Worm (Caenorhabditis elegans) whole organism, L4 larva: Measurements from ENCODE around the gene Y67D8B.1.

Source experiments
- D1046.2 ChIP-seq: fragments of 200-800 bp; sonication (Bioruptor generic); IDR thresholded peaks from 2 replicates; pipeline ENCODE4 v1.3.6; 2022; ENCODE audit warnings: missing genetic modification characterization, missing compliant biosample characterization
- Y48G9A.11 ChIP-seq: fragments of 200-800 bp; sonication (Bioruptor generic); IDR thresholded peaks from 2 replicates; pipeline ENCODE4 v1.3.6; 2022; ENCODE audit warnings: missing genetic modification reagents, missing genetic modification characterization, missing compliant biosample characterization
- Y75B8A.6 ChIP-seq: fragments of 200-800 bp; sonication (Bioruptor generic); IDR thresholded peaks from 2 replicates; pipeline ENCODE4 v1.3.6; 2022; ENCODE audit warnings: missing genetic modification reagents, missing genetic modification characterization, missing compliant biosample characterization
- ZK546.5 ChIP-seq, 2 experiments: sonication (generic microtip); optimal IDR thresholded peaks; 2 replicates each; lab custom pipeline; 2017; ENCODE audit warnings: missing biosample characterization in 2 of 2, missing genetic modification characterization in 2 of 2
- aha-1 ChIP-seq: fragments of 150-350 bp; peaks from one replicate; lab custom pipeline; 2014; ENCODE audit warnings: missing biosample characterization, missing genetic modification characterization
- aly-2 ChIP-seq: sonication (generic microtip); optimal IDR thresholded peaks from 2 replicates; lab custom pipeline; 2018; ENCODE audit warnings: missing biosample characterization, missing genetic modification characterization
- attf-4 ChIP-seq: sonication (generic microtip); optimal IDR thresholded peaks from 3 replicates; lab custom pipeline; 2017; ENCODE audit warnings: missing biosample characterization, missing genetic modification characterization
- ceh-44 ChIP-seq: fragments of 200-800 bp; sonication (Bioruptor generic); IDR thresholded peaks from 2 replicates; pipeline ENCODE4 v1.3.6; 2022; ENCODE audit warnings: missing genetic modification reagents, missing genetic modification characterization, missing compliant biosample characterization
- ceh-62 ChIP-seq: sonication (generic microtip); optimal IDR thresholded peaks from 2 replicates; lab custom pipeline; 2017; ENCODE audit warnings: missing biosample characterization, missing genetic modification characterization
- cey-2 ChIP-seq: sonication (generic microtip); optimal IDR thresholded peaks from 3 replicates; lab custom pipeline; 2017; ENCODE audit warnings: missing genetic modification characterization, mild to moderate bottlenecking, missing compliant biosample characterization, antibody characterized with exemption, borderline replicate concordance; ENCODE audit not compliant: insufficient read depth
- daf-8 ChIP-seq: fragments of 200-800 bp; sonication (Bioruptor generic); IDR thresholded peaks from 2 replicates; pipeline ENCODE4 v1.3.6; 2022; ENCODE audit warnings: missing genetic modification characterization, missing compliant biosample characterization
- dmd-6 ChIP-seq: fragments of 200-800 bp; sonication (Bioruptor generic); IDR thresholded peaks from 2 replicates; pipeline ENCODE4 v1.3.6; 2022; ENCODE audit warnings: missing genetic modification reagents, missing genetic modification characterization, missing compliant biosample characterization
- dmd-8 ChIP-seq: fragments of 200-800 bp; sonication (Bioruptor generic); IDR thresholded peaks from 2 replicates; pipeline ENCODE4 v1.3.6; 2022; ENCODE audit warnings: missing genetic modification characterization, missing compliant biosample characterization
- dmd-9 ChIP-seq: fragments of 200-800 bp; sonication (Bioruptor generic); IDR thresholded peaks from 2 replicates; pipeline ENCODE4 v1.3.6; 2022; ENCODE audit warnings: missing genetic modification reagents, missing genetic modification characterization, missing compliant biosample characterization
- dpl-1 ChIP-seq: fragments of 150-350 bp; optimal IDR thresholded peaks from 2 replicates; lab custom pipeline; 2014; ENCODE audit warnings: missing biosample characterization, missing genetic modification reagents, missing genetic modification characterization
- egl-27 ChIP-seq: sonication (generic microtip); optimal IDR thresholded peaks from 3 replicates; lab custom pipeline; 2017; ENCODE audit warnings: missing biosample characterization, missing genetic modification reagents, missing genetic modification characterization
- egl-43 ChIP-seq: fragments of 200-800 bp; sonication (Bioruptor generic); IDR thresholded peaks from 2 replicates; pipeline ENCODE4 v1.3.6; 2022; ENCODE audit warnings: missing genetic modification reagents, missing genetic modification characterization, missing compliant biosample characterization
- fkh-10 ChIP-seq: fragments of 150-350 bp; optimal IDR thresholded peaks from 2 replicates; lab custom pipeline; 2014; ENCODE audit warnings: missing biosample characterization, missing genetic modification reagents, missing genetic modification characterization
- fos-1 ChIP-seq: fragments of 150-350 bp; optimal IDR thresholded peaks from 2 replicates; lab custom pipeline; 2014; ENCODE audit warnings: missing biosample characterization, missing genetic modification characterization
- hif-1 ChIP-seq, 2 experiments: sonication (generic microtip); optimal IDR thresholded peaks; 2 replicates each; lab custom pipeline; 2016 to 2017; ENCODE audit warnings: missing compliant biosample characterization in 2 of 2, missing genetic modification characterization in 2 of 2, missing genetic modification reagents in 2 of 2, missing genotype in 2 of 2, mild to moderate bottlenecking in 1 of 2
- hmg-1.1 ChIP-seq: fragments of 200-800 bp; sonication (Bioruptor generic); IDR thresholded peaks from 2 replicates; pipeline ENCODE4 v1.3.6; 2022; ENCODE audit warnings: missing genetic modification reagents, missing genetic modification characterization, missing compliant biosample characterization
- lin-38 ChIP-seq: fragments of 200-800 bp; sonication (Bioruptor generic); IDR thresholded peaks from 2 replicates; pipeline ENCODE4 v1.3.6; 2022; ENCODE audit warnings: missing genetic modification reagents, missing genetic modification characterization, missing compliant biosample characterization
- lir-3 ChIP-seq: sonication (generic microtip); optimal IDR thresholded peaks from 2 replicates; lab custom pipeline; 2016; ENCODE audit warnings: mild to moderate bottlenecking, missing genetic modification characterization, missing compliant biosample characterization
- lsy-2 ChIP-seq, 2 experiments: fragments of 150-350 bp in 1 of 2; sonication (generic microtip) in 1 of 2; optimal IDR thresholded peaks; 2 replicates each; lab custom pipeline; 2014 to 2017; ENCODE audit warnings: missing biosample characterization in 2 of 2, missing genetic modification characterization in 2 of 2
- madf-5 ChIP-seq, 2 experiments: fragments of 200-800 bp; sonication (Bioruptor generic); IDR thresholded peaks; 2 replicates each; pipeline ENCODE4 v1.3.6; 2022; ENCODE audit warnings: missing compliant biosample characterization in 2 of 2, missing genetic modification characterization in 2 of 2
- madf-9 ChIP-seq: fragments of 200-800 bp; sonication (Bioruptor generic); conservative IDR thresholded peaks from 2 replicates; pipeline ENCODE4 v1.3.6; 2022; ENCODE audit warnings: missing genetic modification reagents, missing genetic modification characterization, missing compliant biosample characterization
- mep-1 ChIP-seq: fragments of 150-350 bp; sonication (generic microtip); optimal IDR thresholded peaks from 3 replicates; lab custom pipeline; 2014; ENCODE audit warnings: missing biosample characterization, missing genetic modification characterization
- mes-2 ChIP-seq: sonication (generic microtip); optimal IDR thresholded peaks from 2 replicates; lab custom pipeline; 2016; ENCODE audit warnings: missing genotype, mild to moderate bottlenecking, missing genetic modification characterization, missing compliant biosample characterization; ENCODE audit not compliant: poor library complexity, severe bottlenecking
- nhr-25 ChIP-seq: sonication (generic microtip); optimal IDR thresholded peaks from 2 replicates; lab custom pipeline; 2017; ENCODE audit warnings: missing genetic modification characterization, mild to moderate bottlenecking, missing compliant biosample characterization, antibody characterized with exemption, moderate library complexity, borderline replicate concordance; ENCODE audit not compliant: insufficient read depth
- nhr-77 ChIP-seq: fragments of 150-350 bp; optimal IDR thresholded peaks from 2 replicates; lab custom pipeline; 2014; ENCODE audit warnings: missing biosample characterization, missing genetic modification characterization
- php-3 ChIP-seq: fragments of 200-800 bp; sonication (Bioruptor generic); IDR thresholded peaks from 2 replicates; pipeline ENCODE4 v1.3.6; 2022; ENCODE audit warnings: missing genetic modification reagents, missing genetic modification characterization, missing compliant biosample characterization
- pqm-1 ChIP-seq: sonication (generic microtip); optimal IDR thresholded peaks from 2 replicates; lab custom pipeline; 2017; ENCODE audit warnings: missing biosample characterization, missing genetic modification characterization
- saeg-2 ChIP-seq: fragments of 200-800 bp; sonication (Bioruptor generic); IDR thresholded peaks from 2 replicates; pipeline ENCODE4 v1.3.6; 2022; ENCODE audit warnings: missing genetic modification reagents, missing genetic modification characterization, missing compliant biosample characterization
- set-16 ChIP-seq: fragments of 200-800 bp; sonication (Bioruptor generic); IDR thresholded peaks from 2 replicates; pipeline ENCODE4 v1.3.6; 2022; ENCODE audit warnings: missing genetic modification reagents, missing genetic modification characterization, missing compliant biosample characterization
- skn-1 ChIP-seq: fragments of 150-350 bp; optimal IDR thresholded peaks from 2 replicates; lab custom pipeline; 2014; ENCODE audit warnings: missing biosample characterization, missing genetic modification characterization
- snpc-1.2 ChIP-seq: fragments of 200-800 bp; sonication (Bioruptor generic); IDR thresholded peaks from 2 replicates; pipeline ENCODE4 v1.3.6; 2022; ENCODE audit warnings: missing genetic modification reagents, missing genetic modification characterization, missing compliant biosample characterization
- tag-97 ChIP-seq: fragments of 200-800 bp; sonication (Bioruptor generic); IDR thresholded peaks from 2 replicates; pipeline ENCODE4 v1.3.6; 2022; ENCODE audit warnings: missing genetic modification characterization, missing compliant biosample characterization
- unc-130 ChIP-seq: sonication (generic microtip); optimal IDR thresholded peaks from 2 replicates; lab custom pipeline; 2016; ENCODE audit warnings: missing genetic modification reagents, missing genetic modification characterization, missing compliant biosample characterization
- unc-39 ChIP-seq: sonication (generic microtip); optimal IDR thresholded peaks from 2 replicates; lab custom pipeline; 2017; ENCODE audit warnings: missing biosample characterization, missing genetic modification characterization
- unc-62 ChIP-seq, 3 experiments: fragments of 150-350 bp in 1 of 3; sonication (generic microtip); optimal IDR thresholded peaks in 2 of 3; peaks in 1 of 3; 1 replicate in 1 of 3; 2 replicates in 2 of 3; lab custom pipeline; 2014 to 2017; ENCODE audit warnings: missing biosample characterization in 3 of 3, missing genetic modification characterization in 3 of 3, missing genetic modification reagents in 3 of 3, missing genotype in 1 of 3
- zag-1 ChIP-seq: fragments of 150-350 bp; optimal IDR thresholded peaks from 2 replicates; lab custom pipeline; 2014; ENCODE audit warnings: missing biosample characterization, missing genetic modification characterization
- zfp-2 ChIP-seq: sonication (generic microtip); optimal IDR thresholded peaks from 2 replicates; lab custom pipeline; 2016; ENCODE audit warnings: mild to moderate bottlenecking, missing genetic modification characterization, missing compliant biosample characterization
- zip-11 ChIP-seq: fragments of 200-800 bp; sonication (Bioruptor generic); IDR thresholded peaks from 2 replicates; pipeline ENCODE4 v1.3.6; 2022; ENCODE audit warnings: missing genetic modification characterization, missing compliant biosample characterization
- ztf-7 ChIP-seq: fragments of 150-350 bp; optimal IDR thresholded peaks from 2 replicates; lab custom pipeline; 2014; ENCODE audit warnings: missing biosample characterization, missing genetic modification characterization

The Y67D8B.1 gene

ce11 chrIV:3145587-3145986 lies 26.8 kb downstream of the Y67D8B.1 start, which contains the start of gene T23E1.3:
Gene T23E1.3, plus strand, starts transcription at chrIV:3145887.
- no peak for TF ChIP-seq snpc-1.2
- peak in 1 of 2 experiments; percentile 47 for TF ChIP-seq unc-62 (GFP tag; optimal IDR thresholded peaks at IDR 0.05 in 1 of 2; lab: Kevin White, UChicago)
- TF ChIP-seq unc-62 (tag; optimal IDR thresholded peaks at IDR 0.05; lab: Kevin White, UChicago) = no peak
- no peak for TF ChIP-seq mes-2 (tag; lab: Kevin White, UChicago)
- no peak for TF ChIP-seq ztf-7 (tag; lab: Kevin White, UChicago)
- no peak for TF ChIP-seq ZK546.5 (tag; optimal IDR thresholded peaks at IDR 0.05; lab: Kevin White, UChicago)
- TF ChIP-seq, all 104 proteins: peak for 1

- TF ChIP-seq lin-38 (GFP tag; lab: Robert Waterston, UW) = peak; percentile 78
Observed at ce11 chrIV:3142249-3142648, 30.2 kb downstream of the Y67D8B.1 start.

- TF ChIP-seq nhr-25 = no peak
- TF ChIP-seq ceh-44 (GFP tag; lab: Robert Waterston, UW) = no peak
- no peak for TF ChIP-seq ZK546.5 (tag; optimal IDR thresholded peaks at IDR 0.05; lab: Kevin White, UChicago)
- no peak for TF ChIP-seq attf-4 (tag; lab: Kevin White, UChicago)
- TF ChIP-seq mes-2 (tag; lab: Kevin White, UChicago) = peak; percentile 58
- TF ChIP-seq tag-97 (GFP tag; lab: Robert Waterston, UW) = no peak
- TF ChIP-seq lin-38 (GFP tag; lab: Robert Waterston, UW) = peak; percentile 54
- peak; percentile 33 for TF ChIP-seq aha-1
- no peak for TF ChIP-seq zag-1
- TF ChIP-seq egl-27 = no peak
- TF ChIP-seq lsy-2 (tag; optimal IDR thresholded peaks at IDR 0.05; lab: Kevin White, UChicago) = peak in 1 of 2 experiments; percentile 56
- TF ChIP-seq dpl-1 (GFP tag; lab: Kevin White, UChicago) = peak; percentile 10
- TF ChIP-seq daf-8 = no peak
Observed at ce11 chrIV:3136493-3136892, 35.9 kb downstream of the Y67D8B.1 start.

ce11 chrIV:3135000-3135399 lies 37.4 kb downstream of the Y67D8B.1 start:
- TF ChIP-seq dmd-6 = no peak; the same call in 1 of the 2 replicates
- TF ChIP-seq egl-43 (GFP tag; lab: Robert Waterston, UW) = peak; percentile 63; the same call in 1 of the 2 replicates
- no peak for TF ChIP-seq Y75B8A.6 (GFP tag; lab: Robert Waterston, UW)
- TF ChIP-seq lin-38 (GFP tag; lab: Robert Waterston, UW) = no peak
- no peak for TF ChIP-seq lir-3 (tag; lab: Kevin White, UChicago)
- TF ChIP-seq egl-27 = no peak
- no peak for TF ChIP-seq zip-11
- TF ChIP-seq skn-1 (tag; lab: Kevin White, UChicago) = no peak
- no peak for TF ChIP-seq saeg-2 (GFP tag; lab: Robert Waterston, UW)
- no peak for TF ChIP-seq madf-9
- no peak for TF ChIP-seq unc-130
- TF ChIP-seq fkh-10 (GFP tag; lab: Kevin White, UChicago) = peak; percentile 70
- TF ChIP-seq hmg-1.1 (GFP tag; lab: Robert Waterston, UW) = peak; percentile 82
- TF ChIP-seq fos-1 (tag; lab: Kevin White, UChicago) = no peak
- no peak for TF ChIP-seq Y48G9A.11 (GFP tag; lab: Robert Waterston, UW)
- no peak for TF ChIP-seq ceh-44 (GFP tag; lab: Robert Waterston, UW)
- TF ChIP-seq lsy-2 (tag; optimal IDR thresholded peaks at IDR 0.05; lab: Kevin White, UChicago) = peak; percentile 19 to 54
- no peak for TF ChIP-seq php-3
- no peak for TF ChIP-seq madf-5 (GFP tag; IDR thresholded peaks at IDR 0.05; lab: Robert Waterston, UW)
- no peak for TF ChIP-seq zfp-2 (tag; lab: Kevin White, UChicago)
- TF ChIP-seq D1046.2 (GFP tag; lab: Robert Waterston, UW) = no peak
- TF ChIP-seq unc-39 (tag; lab: Kevin White, UChicago) = no peak
- no peak for TF ChIP-seq ztf-7 (tag; lab: Kevin White, UChicago)
- TF ChIP-seq unc-62 (GFP tag; optimal IDR thresholded peaks at IDR 0.05 in 1 of 2; lab: Kevin White, UChicago) = peak in 1 of 2 experiments; percentile 78
- no peak for TF ChIP-seq unc-62 (tag; optimal IDR thresholded peaks at IDR 0.05; lab: Kevin White, UChicago)
- TF ChIP-seq dmd-9 (GFP tag; lab: Robert Waterston, UW) = no peak
- TF ChIP-seq cey-2 = no peak
- TF ChIP-seq zag-1 = no peak
- TF ChIP-seq ceh-62 (tag; lab: Kevin White, UChicago) = no peak
- peak; percentile 57 for TF ChIP-seq set-16 (GFP tag; lab: Robert Waterston, UW)
- no peak for TF ChIP-seq aly-2 (tag; lab: Kevin White, UChicago)
- no peak for TF ChIP-seq dmd-8 (GFP tag; lab: Robert Waterston, UW)
- no peak for TF ChIP-seq nhr-77 (tag; lab: Kevin White, UChicago)
- TF ChIP-seq pqm-1 (tag; lab: Kevin White, UChicago) = no peak
- peak in 1 of 2 experiments; percentile 57 for TF ChIP-seq hif-1 (tag; optimal IDR thresholded peaks at IDR 0.05; lab: Kevin White, UChicago)
- peak; percentile 73 for TF ChIP-seq mep-1 (tag; lab: Kevin White, UChicago)
